Fruit fly (Drosophila melanogaster) whole organism, embryonic: ENCODE data around the gene CG3655.

Source experiments
- CG10462 ChIP-seq: fragments of 200-800 bp; sonication (Bioruptor generic); optimal IDR thresholded peaks from 2 replicates; lab custom pipeline; 2016; ENCODE audit warnings: missing biosample characterization, missing genetic modification characterization
- CG11456 ChIP-seq: fragments of 200-800 bp; sonication (Bioruptor generic); IDR thresholded peaks from 3 replicates; pipeline ENCODE4 v1.3.6; 2022; ENCODE audit warnings: missing biosample characterization, missing genetic modification characterization
- CG11504 ChIP-seq: fragments of 200-800 bp; sonication (Bioruptor generic); optimal IDR thresholded peaks from 3 replicates; lab custom pipeline; 2019; ENCODE audit warnings: missing biosample characterization, mild to moderate bottlenecking, missing genetic modification characterization, moderate library complexity
- CG12236 ChIP-seq: fragments of 200-800 bp; sonication (Bioruptor generic); optimal IDR thresholded peaks from 2 replicates; lab custom pipeline; 2016; ENCODE audit warnings: missing biosample characterization, missing genetic modification characterization
- CG13424 ChIP-seq: fragments of 200-800 bp; sonication (Bioruptor generic); optimal IDR thresholded peaks from 2 replicates; lab custom pipeline; 2019; ENCODE audit warnings: missing biosample characterization, mild to moderate bottlenecking, missing genetic modification characterization, moderate library complexity
- CG16863 ChIP-seq: fragments of 200-800 bp; sonication (Bioruptor generic); optimal IDR thresholded peaks from 3 replicates; lab custom pipeline; 2016; ENCODE audit warnings: missing biosample characterization, missing genetic modification characterization
- CG17328 ChIP-seq: fragments of 200-800 bp; sonication (Bioruptor generic); IDR thresholded peaks from 2 replicates; pipeline ENCODE4 v1.3.6; 2022; ENCODE audit warnings: missing biosample characterization, missing genetic modification characterization
- CG17612 ChIP-seq: fragments of 200-800 bp; sonication (Bioruptor generic); IDR thresholded peaks from 2 replicates; pipeline ENCODE4 v1.3.6; 2022; ENCODE audit warnings: missing biosample characterization, missing genetic modification characterization
- CG18476 ChIP-seq: fragments of 200-800 bp; sonication (Bioruptor generic); optimal IDR thresholded peaks from 2 replicates; lab custom pipeline; 2016; ENCODE audit warnings: missing biosample characterization, mild to moderate bottlenecking, missing genetic modification characterization
- CG30020 ChIP-seq: fragments of 200-800 bp; optimal IDR thresholded peaks from 2 replicates; lab custom pipeline; 2019; ENCODE audit warnings: missing biosample characterization, mild to moderate bottlenecking, missing genetic modification characterization, moderate library complexity
- CG32767 ChIP-seq: fragments of 200-800 bp; sonication (Bioruptor generic); IDR thresholded peaks from 2 replicates; pipeline ENCODE4 v1.3.6; 2022; ENCODE audit warnings: missing biosample characterization, missing genetic modification characterization
- CG32772 ChIP-seq: fragments of 200-800 bp; sonication (Bioruptor generic); IDR thresholded peaks from 2 replicates; pipeline ENCODE4 v1.3.6; 2022; ENCODE audit warnings: missing biosample characterization, missing genetic modification characterization
- CG6791 ChIP-seq: fragments of 200-800 bp; sonication (Bioruptor generic); IDR thresholded peaks from 3 replicates; pipeline ENCODE4 v1.3.6; 2022; ENCODE audit warnings: missing biosample characterization, missing genetic modification characterization; ENCODE audit not compliant: partially characterized antibody
- CG7963 ChIP-seq: fragments of 200-800 bp; sonication (Bioruptor generic); IDR thresholded peaks from 3 replicates; pipeline ENCODE4 v1.3.6; 2022; ENCODE audit warnings: missing biosample characterization, missing genetic modification characterization; ENCODE audit not compliant: partially characterized antibody
- CG8089 ChIP-seq: fragments of 200-800 bp; sonication (Bioruptor generic); optimal IDR thresholded peaks from 3 replicates; lab custom pipeline; 2016; ENCODE audit warnings: missing biosample characterization, missing genetic modification characterization
- CG8924 ChIP-seq: fragments of 200-800 bp; optimal IDR thresholded peaks from 3 replicates; lab custom pipeline; 2019; ENCODE audit warnings: missing biosample characterization, mild to moderate bottlenecking, missing genetic modification characterization, moderate library complexity
- Dref ChIP-seq: fragments of 200-800 bp; sonication (Bioruptor generic); IDR thresholded peaks from 2 replicates; pipeline ENCODE4 v1.3.6; 2022; ENCODE audit warnings: missing biosample characterization, missing genetic modification characterization
- H2.0 ChIP-seq: fragments of 200-800 bp; sonication (Bioruptor generic); IDR thresholded peaks from 2 replicates; pipeline ENCODE4 v1.3.6; 2022; ENCODE audit warnings: missing biosample characterization, missing genetic modification characterization
- HLH54F ChIP-seq: fragments of 200-800 bp; sonication (Bioruptor generic); optimal IDR thresholded peaks from 3 replicates; lab custom pipeline; 2016; ENCODE audit warnings: missing biosample characterization, missing genetic modification characterization
- Hey ChIP-seq: fragments of 200-800 bp; sonication (Bioruptor generic); optimal IDR thresholded peaks from 3 replicates; lab custom pipeline; 2018; ENCODE audit warnings: missing biosample characterization, mild to moderate bottlenecking, missing genetic modification characterization
- Hsf ChIP-seq: fragments of 200-800 bp; sonication (Bioruptor generic); optimal IDR thresholded peaks from 3 replicates; lab custom pipeline; 2016; ENCODE audit warnings: missing biosample characterization, missing genetic modification characterization
- Lpt ChIP-seq: fragments of >200 bp; optimal IDR thresholded peaks from 2 replicates; lab custom pipeline; 2018; ENCODE audit warnings: missing biosample characterization, missing genetic modification characterization
- MBD-R2 ChIP-seq: fragments of 200-800 bp; sonication (Bioruptor generic); IDR thresholded peaks from 2 replicates; pipeline ENCODE4 v1.3.6; 2022; ENCODE audit warnings: missing biosample characterization, missing genetic modification characterization
- MESR4 ChIP-seq: fragments of 200-800 bp; sonication (Bioruptor generic); optimal IDR thresholded peaks from 2 replicates; lab custom pipeline; 2018; ENCODE audit warnings: missing biosample characterization, mild to moderate bottlenecking, missing genetic modification characterization, moderate library complexity
- MTF-1 ChIP-seq: fragments of 200-800 bp; sonication (Bioruptor generic); optimal IDR thresholded peaks from 2 replicates; lab custom pipeline; 2018; ENCODE audit warnings: missing biosample characterization, mild to moderate bottlenecking, missing genetic modification characterization, borderline replicate concordance
- Myb ChIP-seq: fragments of 200-800 bp; sonication (Bioruptor generic); optimal IDR thresholded peaks from 2 replicates; lab custom pipeline; 2016; ENCODE audit warnings: missing biosample characterization, missing genetic modification characterization
- Opbp ChIP-seq: fragments of 200-800 bp; sonication (Bioruptor generic); IDR thresholded peaks from 3 replicates; pipeline ENCODE4 v1.3.6; 2022; ENCODE audit warnings: missing biosample characterization, missing genetic modification characterization; ENCODE audit not compliant: partially characterized antibody
- Ravus ChIP-seq: fragments of 200-800 bp; sonication (Bioruptor generic); IDR thresholded peaks from 2 replicates; pipeline ENCODE4 v1.3.6; 2022; ENCODE audit warnings: missing biosample characterization, missing genetic modification characterization
- Rfx ChIP-seq: fragments of 200-800 bp; sonication (Bioruptor generic); IDR thresholded peaks from 2 replicates; pipeline ENCODE4 v1.3.6; 2022; ENCODE audit warnings: missing biosample characterization, missing genetic modification characterization
- Stat92E ChIP-seq, 3 experiments: fragments of >200 bp in 2 of 3; fragments of 200-800 bp in 1 of 3; sonication (Bioruptor generic) in 1 of 3; optimal IDR thresholded peaks; 2 replicates each; lab custom pipeline; 2017 to 2019; ENCODE audit warnings: missing biosample characterization in 3 of 3, missing genetic modification characterization in 3 of 3, mild to moderate bottlenecking in 1 of 3, moderate library complexity in 1 of 3
- Taf1 ChIP-seq: fragments of 200-800 bp; sonication (Bioruptor generic); IDR thresholded peaks from 2 replicates; pipeline ENCODE4 v1.3.6; 2022; ENCODE audit warnings: missing biosample characterization, missing genetic modification characterization
- Tbp ChIP-seq: fragments of >200 bp; optimal IDR thresholded peaks from 2 replicates; lab custom pipeline; 2018; ENCODE audit warnings: missing biosample characterization, missing genetic modification characterization
- Trl ChIP-seq, 3 experiments: fragments of >200 bp in 2 of 3; fragments of 200-800 bp in 1 of 3; sonication (Bioruptor generic) in 1 of 3; optimal IDR thresholded peaks; 2 replicates in 1 of 3; 3 replicates in 2 of 3; lab custom pipeline; 2016 to 2017; ENCODE audit warnings: missing biosample characterization in 1 of 3, missing genetic modification characterization in 1 of 3
- ato ChIP-seq: fragments of 200-800 bp; sonication (Bioruptor generic); IDR thresholded peaks from 2 replicates; pipeline ENCODE4 v1.3.6; 2022; ENCODE audit warnings: missing biosample characterization, missing genetic modification characterization; ENCODE audit not compliant: partially characterized antibody
- eyg ChIP-seq: fragments of 200-800 bp; sonication (Bioruptor generic); optimal IDR thresholded peaks from 3 replicates; lab custom pipeline; 2016; ENCODE audit warnings: missing biosample characterization, missing genetic modification characterization
- fd96Cb ChIP-seq: fragments of 200-800 bp; sonication (Bioruptor generic); optimal IDR thresholded peaks from 2 replicates; lab custom pipeline; 2018; ENCODE audit warnings: missing biosample characterization, mild to moderate bottlenecking, missing genetic modification characterization, moderate library complexity
- her ChIP-seq: fragments of 200-800 bp; sonication (Bioruptor generic); optimal IDR thresholded peaks from 2 replicates; lab custom pipeline; 2016; ENCODE audit warnings: missing biosample characterization, missing genetic modification characterization
- mam ChIP-seq: fragments of 200-800 bp; sonication (Bioruptor generic); optimal IDR thresholded peaks from 3 replicates; lab custom pipeline; 2016; ENCODE audit warnings: missing biosample characterization, missing genetic modification characterization
- otp ChIP-seq: fragments of 200-800 bp; sonication (Bioruptor generic); IDR thresholded peaks from 3 replicates; pipeline ENCODE4, ENCODE4 v1.3.6; 2022; ENCODE audit warnings: missing biosample characterization, missing genetic modification characterization
- pan ChIP-seq, 4 experiments: fragments of >200 bp in 3 of 4; fragments of 200-800 bp in 1 of 4; sonication (Bioruptor generic) in 1 of 4; optimal IDR thresholded peaks in 3 of 4; IDR thresholded peaks in 1 of 4; 2 replicates each; pipeline versions ENCODE4 v1.3.6 to Lab custom; 2017 to 2022; ENCODE audit warnings: missing biosample characterization in 2 of 4, missing genetic modification characterization in 2 of 4, mixed read lengths in 1 of 4
- prd ChIP-seq, 3 experiments: fragments of >200 bp in 2 of 3; fragments of 200-800 bp in 1 of 3; sonication (Bioruptor generic) in 1 of 3; optimal IDR thresholded peaks in 2 of 3; IDR thresholded peaks in 1 of 3; 2 replicates in 2 of 3; 3 replicates in 1 of 3; pipeline versions ENCODE4 v1.3.6 to Lab custom; 2017 to 2022; ENCODE audit warnings: missing biosample characterization in 1 of 3, missing genetic modification characterization in 1 of 3
- pzg ChIP-seq: fragments of 200-800 bp; sonication (Bioruptor generic); optimal IDR thresholded peaks from 3 replicates; lab custom pipeline; 2018; ENCODE audit warnings: missing biosample characterization, mild to moderate bottlenecking, missing genetic modification characterization, moderate library complexity
- salm ChIP-seq: fragments of 200-800 bp; sonication (Bioruptor generic); optimal IDR thresholded peaks from 2 replicates; lab custom pipeline; 2018; ENCODE audit warnings: missing biosample characterization, mild to moderate bottlenecking, missing genetic modification characterization
- sna ChIP-seq: fragments of 200-800 bp; sonication (Bioruptor generic); IDR thresholded peaks from 2 replicates; pipeline ENCODE4 v1.3.6; 2022; ENCODE audit warnings: missing biosample characterization, missing genetic modification characterization; ENCODE audit not compliant: partially characterized antibody
- trem ChIP-seq: fragments of 200-800 bp; optimal IDR thresholded peaks from 3 replicates; lab custom pipeline; 2019; ENCODE audit warnings: missing biosample characterization, mild to moderate bottlenecking, missing genetic modification characterization, moderate library complexity
- unpg ChIP-seq: fragments of 200-800 bp; sonication (Bioruptor generic); optimal IDR thresholded peaks from 3 replicates; lab custom pipeline; 2018; ENCODE audit warnings: missing biosample characterization, mild to moderate bottlenecking, missing genetic modification characterization, moderate library complexity
- vfl ChIP-seq: fragments of 200-800 bp; sonication (Bioruptor generic); optimal IDR thresholded peaks from 2 replicates; lab custom pipeline; 2016; ENCODE audit warnings: missing biosample characterization, missing genetic modification characterization
- vnd ChIP-seq: fragments of 200-800 bp; sonication (Bioruptor generic); IDR thresholded peaks from 3 replicates; pipeline ENCODE4 v1.3.6; 2022; ENCODE audit warnings: missing biosample characterization, missing genetic modification characterization; ENCODE audit not compliant: partially characterized antibody
- vvl ChIP-seq: fragments of 200-800 bp; sonication (Bioruptor generic); IDR thresholded peaks from 2 replicates; pipeline ENCODE4 v1.3.6; 2022; ENCODE audit warnings: missing biosample characterization, missing genetic modification characterization

CG3655 gene

dm6 chrX:1033066-1033465 lies 101.6 kb downstream of the CG3655 start (continued):
- TF ChIP-seq CG16863 (peak; percentile 86), vnd (peak; percentile 97), CG30020 (tag; lab: Kevin White, UChicago) (peak; percentile 5), Myb (peak; percentile 16), CG17612 (GFP tag; lab: Robert Waterston, UW) (no peak), Ravus (GFP tag; lab: Robert Waterston, UW) (no peak), MTF-1 (no peak), CG17328 (GFP tag; lab: Robert Waterston, UW) (no peak), MESR4 (GFP tag; lab: Kevin White, UChicago) (peak; percentile 31), Opbp (peak; percentile 99), H2.0 (no peak), Hsf (GFP tag; lab: Kevin White, UChicago) (peak; percentile 16), CG32772 (GFP tag; lab: Robert Waterston, UW) (0 out of 2 replicates have a peak, but pooled peaks have one; percentile 31), CG13424 (tag; lab: Kevin White, UChicago) (peak; percentile 8), Tbp (no peak), Taf1 (peak; percentile 21; the same call in 1 of the 2 replicates), her (GFP tag; lab: Kevin White, UChicago) (peak; percentile 18), CG7963 (peak; percentile 99), mam (GFP tag; lab: Kevin White, UChicago) (peak; percentile 43), Dref (GFP tag; lab: Robert Waterston, UW) (peak; percentile 91), trem (tag; lab: Kevin White, UChicago) (peak; percentile 47), CG8924 (tag; lab: Kevin White, UChicago) (no peak), Lpt (GFP tag; lab: Kevin White, UChicago) (no peak), sna (peak; percentile 94), Hey (tag; lab: Kevin White, UChicago) (no peak), CG18476 (GFP tag; lab: Kevin White, UChicago) (no peak), ato (GFP tag; lab: Robert Waterston, UW) (peak; percentile 97), Stat92E (GFP tag; optimal IDR thresholded peaks at IDR 0.05; lab: Kevin White, UChicago) (no peak), pzg (GFP tag; lab: Kevin White, UChicago) (peak; percentile 85), fd96Cb (tag; lab: Kevin White, UChicago) (no peak), CG32767 (0 out of 2 replicates have a peak, but pooled peaks have one; percentile 28), Trl (optimal IDR thresholded peaks at IDR 0.05; lab: Kevin White, UChicago) (no peak), Trl (GFP tag; optimal IDR thresholded peaks at IDR 0.05; lab: Kevin White, UChicago) (peak; percentile 8), unpg (GFP tag; lab: Kevin White, UChicago) (no peak), Rfx (GFP tag; lab: Robert Waterston, UW) (peak; percentile 75), prd (optimal IDR thresholded peaks at IDR 0.05; lab: Kevin White, UChicago) (no peak), prd (GFP tag; IDR thresholded peaks at IDR 0.05; lab: Robert Waterston, UW) (peak; percentile 53; the same call in 2 of the 3 replicates), otp (GFP tag; lab: Robert Waterston, UW) (no peak), MBD-R2 (GFP tag; lab: Robert Waterston, UW) (peak; percentile 72), CG10462 (no peak), CG11456 (GFP tag; lab: Robert Waterston, UW) (peak; percentile 63; the same call in 2 of the 3 replicates), vfl (GFP tag; lab: Kevin White, UChicago) (peak; percentile 3), CG8089 (GFP tag; lab: Kevin White, UChicago) (no peak), salm (no peak), eyg (no peak), CG12236 (GFP tag; lab: Kevin White, UChicago) (no peak), pan (optimal IDR thresholded peaks at IDR 0.05; lab: Kevin White, UChicago) (no peak), pan (GFP tag; optimal IDR thresholded peaks at IDR 0.05 in 1 of 2, IDR thresholded peaks at IDR 0.05 in 1 of 2) (peak in 1 of 2 experiments; percentile 26), CG6791 (GFP tag; lab: Robert Waterston, UW) (peak; percentile 99), CG11504 (peak; percentile 16), vvl (GFP tag; lab: Robert Waterston, UW) (peak; percentile 62), HLH54F (GFP tag; lab: Kevin White, UChicago) (no peak)
